Fruit fly (Drosophila melanogaster) whole organism, embryonic: ENCODE data around the gene CG5612.
A peak's percentile ranks its signal among the peaks of the same experiment; 100 is the strongest.

Experiments used
- B-H2 ChIP-seq: fragments of 200-800 bp; sonication (Bioruptor generic); optimal IDR thresholded peaks from 2 replicates; lab custom pipeline; 2018; ENCODE audit warnings: missing biosample characterization, mild to moderate bottlenecking, missing genetic modification characterization
- CG11085 ChIP-seq: fragments of 200-800 bp; sonication (Bioruptor generic); IDR thresholded peaks from 2 replicates; pipeline ENCODE4 v1.3.6; 2022; ENCODE audit warnings: missing biosample characterization, missing genetic modification characterization
- CG12391 ChIP-seq: fragments of 200-800 bp; sonication (Bioruptor generic); optimal IDR thresholded peaks from 3 replicates; lab custom pipeline; 2018; ENCODE audit warnings: missing biosample characterization, mild to moderate bottlenecking, missing genetic modification characterization, moderate library complexity
- CG13296 ChIP-seq: fragments of 200-800 bp; sonication (Bioruptor generic); optimal IDR thresholded peaks from 3 replicates; lab custom pipeline; 2018; ENCODE audit warnings: missing biosample characterization, mild to moderate bottlenecking, missing genetic modification characterization
- CG15601 ChIP-seq: fragments of 200-800 bp; sonication (Bioruptor generic); optimal IDR thresholded peaks from 3 replicates; lab custom pipeline; 2019; ENCODE audit warnings: missing biosample characterization, mild to moderate bottlenecking, missing genetic modification characterization, moderate library complexity
- CG15696 ChIP-seq: fragments of 200-800 bp; sonication (Bioruptor generic); optimal IDR thresholded peaks from 2 replicates; lab custom pipeline; 2019; ENCODE audit warnings: missing biosample characterization, mild to moderate bottlenecking, missing genetic modification characterization, moderate library complexity
- CG16863 ChIP-seq: fragments of 200-800 bp; sonication (Bioruptor generic); optimal IDR thresholded peaks from 3 replicates; lab custom pipeline; 2016; ENCODE audit warnings: missing biosample characterization, missing genetic modification characterization
- CG17359 ChIP-seq: fragments of 200-800 bp; sonication (Bioruptor generic); optimal IDR thresholded peaks from 3 replicates; lab custom pipeline; 2018; ENCODE audit warnings: missing biosample characterization, mild to moderate bottlenecking, missing genetic modification characterization, moderate library complexity
- CG2120 ChIP-seq: fragments of 200-800 bp; sonication (Bioruptor generic); optimal IDR thresholded peaks from 3 replicates; lab custom pipeline; 2016; ENCODE audit warnings: missing biosample characterization, missing genetic modification characterization
- CG3065 ChIP-seq: fragments of 200-800 bp; sonication (Bioruptor generic); optimal IDR thresholded peaks from 2 replicates; lab custom pipeline; 2016; ENCODE audit warnings: missing biosample characterization, missing genetic modification characterization
- CG34224 ChIP-seq: fragments of 200-800 bp; sonication (Bioruptor generic); IDR thresholded peaks from 3 replicates; pipeline ENCODE4 v1.3.6; 2022; ENCODE audit warnings: missing biosample characterization, missing genetic modification characterization; ENCODE audit not compliant: partially characterized antibody
- CG4328 ChIP-seq: fragments of 200-800 bp; sonication (Bioruptor generic); optimal IDR thresholded peaks from 3 replicates; lab custom pipeline; 2017; ENCODE audit warnings: missing biosample characterization, missing genetic modification reagents, missing genetic modification characterization
- CG4404 ChIP-seq: fragments of 200-800 bp; sonication (Bioruptor generic); IDR thresholded peaks from 2 replicates; pipeline ENCODE4 v1.3.6; 2022; ENCODE audit warnings: missing biosample characterization, missing genetic modification characterization
- CG6854 ChIP-seq: fragments of 200-800 bp; sonication (Bioruptor generic); optimal IDR thresholded peaks from 3 replicates; lab custom pipeline; 2017; ENCODE audit warnings: missing biosample characterization, mild to moderate bottlenecking, missing genetic modification characterization
- CG7271 ChIP-seq: fragments of 200-800 bp; sonication (Bioruptor generic); optimal IDR thresholded peaks from 2 replicates; lab custom pipeline; 2018; ENCODE audit warnings: missing biosample characterization, mild to moderate bottlenecking, missing genetic modification characterization, moderate library complexity
- CG7786 ChIP-seq: fragments of 200-800 bp; sonication (Bioruptor generic); optimal IDR thresholded peaks from 2 replicates; lab custom pipeline; 2016; ENCODE audit warnings: missing biosample characterization, missing genetic modification characterization
- CG7987 ChIP-seq: fragments of 200-800 bp; sonication (Bioruptor generic); optimal IDR thresholded peaks from 2 replicates; lab custom pipeline; 2018; ENCODE audit warnings: missing biosample characterization, mild to moderate bottlenecking, missing genetic modification characterization, moderate library complexity
- CG8281 ChIP-seq: fragments of 200-800 bp; sonication (Bioruptor generic); optimal IDR thresholded peaks from 2 replicates; lab custom pipeline; 2018; ENCODE audit warnings: missing biosample characterization, mild to moderate bottlenecking, missing genetic modification characterization, moderate library complexity
- CG8359 ChIP-seq: fragments of 200-800 bp; sonication (Bioruptor generic); optimal IDR thresholded peaks from 2 replicates; lab custom pipeline; 2017; ENCODE audit warnings: missing biosample characterization, mild to moderate bottlenecking, missing genetic modification characterization, borderline replicate concordance
- Chrac-16 ChIP-seq: fragments of 200-800 bp; sonication (Bioruptor generic); optimal IDR thresholded peaks from 3 replicates; lab custom pipeline; 2016; ENCODE audit warnings: missing biosample characterization, missing genetic modification characterization
- Dref ChIP-seq: fragments of 200-800 bp; sonication (Bioruptor generic); IDR thresholded peaks from 2 replicates; pipeline ENCODE4 v1.3.6; 2022; ENCODE audit warnings: missing biosample characterization, missing genetic modification characterization
- GATAe ChIP-seq: fragments of 200-800 bp; sonication (Bioruptor generic); conservative IDR thresholded peaks from 2 replicates; pipeline ENCODE4 v1.3.6; 2022; ENCODE audit warnings: missing biosample characterization, missing genetic modification characterization
- HLH3B ChIP-seq: fragments of 200-800 bp; sonication (Bioruptor generic); IDR thresholded peaks from 2 replicates; pipeline ENCODE4 v1.3.6; 2022; ENCODE audit warnings: missing biosample characterization, missing genetic modification characterization
- HLH4C ChIP-seq: fragments of 200-800 bp; sonication (Bioruptor generic); IDR thresholded peaks from 3 replicates; pipeline ENCODE4 v1.3.6; 2022; ENCODE audit warnings: missing biosample characterization, missing genetic modification characterization; ENCODE audit not compliant: partially characterized antibody
- HLH54F ChIP-seq: fragments of 200-800 bp; sonication (Bioruptor generic); optimal IDR thresholded peaks from 3 replicates; lab custom pipeline; 2016; ENCODE audit warnings: missing biosample characterization, missing genetic modification characterization
- MTF-1 ChIP-seq: fragments of 200-800 bp; sonication (Bioruptor generic); optimal IDR thresholded peaks from 2 replicates; lab custom pipeline; 2018; ENCODE audit warnings: missing biosample characterization, mild to moderate bottlenecking, missing genetic modification characterization, borderline replicate concordance
- Mes4 ChIP-seq: fragments of 200-800 bp; sonication (Bioruptor generic); optimal IDR thresholded peaks from 2 replicates; lab custom pipeline; 2016; ENCODE audit warnings: missing biosample characterization, missing genetic modification characterization
- Nf-YA ChIP-seq: fragments of 200-800 bp; sonication (Bioruptor generic); IDR thresholded peaks from 2 replicates; pipeline ENCODE4 v1.3.6; 2022; ENCODE audit warnings: missing biosample characterization, missing genetic modification characterization
- Opbp ChIP-seq: fragments of 200-800 bp; sonication (Bioruptor generic); IDR thresholded peaks from 3 replicates; pipeline ENCODE4 v1.3.6; 2022; ENCODE audit warnings: missing biosample characterization, missing genetic modification characterization; ENCODE audit not compliant: partially characterized antibody
- Sry-β ChIP-seq: fragments of 200-800 bp; sonication (Bioruptor generic); optimal IDR thresholded peaks from 2 replicates; lab custom pipeline; 2018; ENCODE audit warnings: missing biosample characterization, mild to moderate bottlenecking, missing genetic modification characterization, moderate library complexity
- amos ChIP-seq: fragments of 200-800 bp; sonication (Bioruptor generic); IDR thresholded peaks from 2 replicates; pipeline ENCODE4 v1.3.6; 2022; ENCODE audit warnings: missing biosample characterization, missing genetic modification characterization; ENCODE audit not compliant: partially characterized antibody
- ara ChIP-seq: fragments of 200-800 bp; sonication (Bioruptor generic); IDR thresholded peaks from 2 replicates; pipeline ENCODE4 v1.3.6; 2022; ENCODE audit warnings: missing biosample characterization, missing genetic modification characterization
- ase ChIP-seq: fragments of 200-800 bp; sonication (Bioruptor generic); IDR thresholded peaks from 3 replicates; pipeline ENCODE4 v1.3.6; 2022; ENCODE audit warnings: missing biosample characterization, missing genetic modification characterization
- corto ChIP-seq: fragments of 200-800 bp; sonication (Bioruptor generic); optimal IDR thresholded peaks from 2 replicates; lab custom pipeline; 2016; ENCODE audit warnings: missing biosample characterization, mild to moderate bottlenecking, missing genetic modification characterization, moderate library complexity
- croc ChIP-seq: fragments of 200-800 bp; sonication (Bioruptor generic); conservative IDR thresholded peaks from 3 replicates; pipeline ENCODE4 v1.3.6; 2022; ENCODE audit warnings: missing biosample characterization, missing genetic modification characterization
- dm ChIP-seq: fragments of 200-800 bp; sonication (Bioruptor generic); optimal IDR thresholded peaks from 3 replicates; lab custom pipeline; 2016; ENCODE audit warnings: missing biosample characterization, missing genetic modification characterization
- dmrt11E ChIP-seq: fragments of 200-800 bp; sonication (Bioruptor generic); optimal IDR thresholded peaks from 3 replicates; lab custom pipeline; 2018; ENCODE audit warnings: missing biosample characterization, mild to moderate bottlenecking, missing genetic modification characterization, moderate library complexity
- en ChIP-seq: fragments of 200-800 bp; sonication (Bioruptor generic); optimal IDR thresholded peaks from 2 replicates; lab custom pipeline; 2016; ENCODE audit warnings: missing biosample characterization, missing genetic modification characterization
- gfzf ChIP-seq: fragments of 200-800 bp; sonication (Bioruptor generic); optimal IDR thresholded peaks from 2 replicates; lab custom pipeline; 2016; ENCODE audit warnings: missing biosample characterization, mild to moderate bottlenecking, missing genetic modification characterization, moderate library complexity
- hth ChIP-seq: fragments of >200 bp; optimal IDR thresholded peaks from 2 replicates; lab custom pipeline; 2017; ENCODE audit warnings: inconsistent platforms
- jing ChIP-seq: fragments of 200-800 bp; sonication (Bioruptor generic); optimal IDR thresholded peaks from 2 replicates; lab custom pipeline; 2018; ENCODE audit warnings: missing biosample characterization, mild to moderate bottlenecking, missing genetic modification characterization
- maf-S ChIP-seq: fragments of 200-800 bp; sonication (Bioruptor generic); optimal IDR thresholded peaks from 2 replicates; lab custom pipeline; 2016; ENCODE audit warnings: missing biosample characterization, missing genetic modification characterization
- p53 ChIP-seq: fragments of 200-800 bp; sonication (Bioruptor generic); optimal IDR thresholded peaks from 2 replicates; lab custom pipeline; 2016; ENCODE audit warnings: missing biosample characterization, missing genetic modification characterization
- sd ChIP-seq: fragments of 200-800 bp; sonication (Bioruptor generic); optimal IDR thresholded peaks from 3 replicates; lab custom pipeline; 2018; ENCODE audit warnings: missing biosample characterization, mild to moderate bottlenecking, missing genetic modification characterization, moderate library complexity
- seq ChIP-seq: fragments of 200-800 bp; sonication (Bioruptor generic); IDR thresholded peaks from 2 replicates; pipeline ENCODE4 v1.3.6; 2022; ENCODE audit warnings: missing biosample characterization, missing genetic modification characterization
- sr ChIP-seq: fragments of 200-800 bp; sonication (Bioruptor generic); IDR thresholded peaks from 3 replicates; pipeline ENCODE4 v1.3.6; 2022; ENCODE audit warnings: missing biosample characterization, missing genetic modification characterization
- tgo ChIP-seq: fragments of 200-800 bp; sonication (Bioruptor generic); IDR thresholded peaks from 3 replicates; pipeline ENCODE4 v1.3.6; 2022; ENCODE audit warnings: missing biosample characterization, missing genetic modification characterization
- tin ChIP-seq: fragments of 200-800 bp; sonication (Bioruptor generic); optimal IDR thresholded peaks from 3 replicates; lab custom pipeline; 2016; ENCODE audit warnings: missing biosample characterization, missing genetic modification characterization
- trh ChIP-seq: fragments of 200-800 bp; sonication (Bioruptor generic); optimal IDR thresholded peaks from 2 replicates; lab custom pipeline; 2016; ENCODE audit warnings: missing biosample characterization, missing genetic modification characterization
- wor ChIP-seq: fragments of 200-800 bp; sonication (Bioruptor generic); IDR thresholded peaks from 2 replicates; pipeline ENCODE4 v1.3.6; 2022; ENCODE audit warnings: missing biosample characterization, missing genetic modification characterization
- zfh1 ChIP-seq: fragments of 200-800 bp; sonication (Bioruptor generic); IDR thresholded peaks from 3 replicates; pipeline ENCODE4 v1.3.6; 2022; ENCODE audit warnings: missing biosample characterization, missing genetic modification characterization

The CG5612 gene

DNA sequence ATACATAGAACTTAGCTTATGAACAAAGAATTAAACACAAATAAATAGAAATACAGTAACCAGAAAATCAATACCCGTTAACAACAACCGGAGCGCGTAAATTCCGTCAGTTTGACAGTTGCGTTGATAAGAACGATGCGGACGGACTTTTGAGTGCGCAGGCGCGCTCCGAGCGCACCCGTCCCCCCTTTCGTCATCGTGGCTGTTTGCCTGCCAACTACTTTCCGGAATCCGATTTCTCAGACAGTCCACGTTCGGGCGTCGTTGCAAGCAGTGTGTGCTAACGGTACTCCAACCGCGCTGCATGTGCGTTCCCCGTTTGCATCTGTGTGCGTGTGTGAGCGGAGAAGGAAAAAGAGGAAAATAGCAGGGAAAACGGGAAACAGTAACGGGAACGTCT, 17.8 kb downstream of the CG5612 start (continued):
- TF ChIP-seq HLH54F (no peak), CG4404 (GFP tag; lab: Robert Waterston, UW) (no peak), trh (GFP tag; lab: Kevin White, UChicago) (no peak), jing (GFP tag; lab: Kevin White, UChicago) (no peak), GATAe (GFP tag; lab: Robert Waterston, UW) (no peak), gfzf (GFP tag; lab: Kevin White, UChicago) (no peak), CG2120 (GFP tag; lab: Kevin White, UChicago) (no peak), CG7271 (tag; lab: Kevin White, UChicago) (no peak), B-H2 (GFP tag; lab: Kevin White, UChicago) (no peak), CG16863 (GFP tag; lab: Kevin White, UChicago) (no peak), tgo (GFP tag; lab: Robert Waterston, UW) (no peak), CG7987 (GFP tag; lab: Kevin White, UChicago) (no peak), CG13296 (GFP tag; lab: Kevin White, UChicago) (no peak), Sry-β (GFP tag; lab: Kevin White, UChicago) (no peak), CG8359 (GFP tag; lab: Kevin White, UChicago) (no peak), amos (GFP tag; lab: Robert Waterston, UW) (peak; percentile 40; the same call in 1 of the 2 replicates), CG15696 (no peak), Dref (no peak), corto (GFP tag; lab: Kevin White, UChicago) (no peak), CG8281 (no peak), p53 (no peak), CG4328 (no peak), Opbp (no peak), maf-S (GFP tag; lab: Kevin White, UChicago) (no peak), CG7786 (no peak), CG12391 (tag; lab: Kevin White, UChicago) (no peak), croc (no peak), hth (lab: Kevin White, UChicago) (no peak), dmrt11E (tag; lab: Kevin White, UChicago) (no peak), tin (no peak), dm (GFP tag; lab: Kevin White, UChicago) (peak; percentile 7), CG15601 (tag; lab: Kevin White, UChicago) (no peak), HLH4C (GFP tag; lab: Robert Waterston, UW) (peak; percentile 35; the same call in 1 of the 3 replicates), ara (no peak), MTF-1 (GFP tag; lab: Kevin White, UChicago) (no peak), wor (GFP tag; lab: Robert Waterston, UW) (no peak), zfh1 (GFP tag; lab: Robert Waterston, UW) (0 out of 3 replicates have a peak, but pooled peaks have one; percentile 12), sr (0 out of 3 replicates have a peak, but pooled peaks have one; percentile 17), Mes4 (GFP tag; lab: Kevin White, UChicago) (no peak), seq (no peak), CG6854 (GFP tag; lab: Kevin White, UChicago) (no peak), Chrac-16 (GFP tag; lab: Kevin White, UChicago) (no peak), CG3065 (GFP tag; lab: Kevin White, UChicago) (no peak), CG11085 (GFP tag; lab: Robert Waterston, UW) (no peak), ase (GFP tag; lab: Robert Waterston, UW) (no peak), CG17359 (tag; lab: Kevin White, UChicago) (no peak), CG34224 (0 out of 3 replicates have a peak, but pooled peaks have one; percentile 7), en (GFP tag; lab: Kevin White, UChicago) (no peak), HLH3B (0 out of 2 replicates have a peak, but pooled peaks have one; percentile 6), sd (tag; lab: Kevin White, UChicago) (peak; percentile 61), Nf-YA (GFP tag; lab: Robert Waterston, UW) (no peak)
